Worm (Caenorhabditis elegans): ENCODE measurements around the gene F45H10.5.
A peak's percentile ranks its signal among the peaks of the same experiment; 100 is the strongest.

The F45H10.5 gene

DNA sequence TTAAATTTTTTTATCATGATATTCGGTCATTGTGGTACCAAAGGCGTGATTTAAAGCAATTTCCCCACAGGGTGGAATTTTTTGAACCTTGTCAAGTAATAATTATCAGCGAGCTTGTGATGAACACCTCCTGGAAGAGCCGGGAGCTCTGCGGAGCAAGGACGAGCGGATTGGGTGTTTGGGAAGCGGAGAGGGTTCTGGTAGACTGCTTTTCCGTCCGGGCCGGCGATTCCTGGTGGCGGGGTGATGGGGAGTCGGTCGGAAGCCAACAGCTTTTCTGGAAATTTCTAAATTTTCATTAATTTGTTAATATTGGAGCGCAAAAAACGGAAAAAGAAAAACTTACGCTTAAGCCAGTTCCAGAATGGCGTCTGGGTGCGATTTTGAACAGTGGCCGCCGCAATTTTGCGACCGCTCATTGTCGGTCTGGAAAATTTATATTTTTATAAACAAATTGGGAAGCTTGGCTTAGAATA lies 7.5 kb upstream of the F45H10.5 start, which contains the start of gene ndua-7:
Gene ndua-7 (minus strand): TSS at position 426 of the 476 bp plus-strand sequence.
- TF ChIP-seq snpc-4 (tag; optimal IDR thresholded peaks at IDR 0.05) (no peak), lin-32 (GFP tag; optimal IDR thresholded peaks at IDR 0.05) (no peak), drap-1 (GFP tag; optimal IDR thresholded peaks at IDR 0.05) (no peak), mab-5 (tag; optimal IDR thresholded peaks at IDR 0.05) (no peak), pha-4 (tag; optimal IDR thresholded peaks at IDR 0.05) (no peak), ces-1 (GFP tag; optimal IDR thresholded peaks at IDR 0.05) (no peak), tbx-8 (GFP tag; optimal IDR thresholded peaks at IDR 0.05) (no peak), nhr-2 (tag; optimal IDR thresholded peaks at IDR 0.05) (no peak), zip-8 (tag; optimal IDR thresholded peaks at IDR 0.05) (no peak), ceh-83 (GFP tag; optimal IDR thresholded peaks at IDR 0.05) (no peak), elt-3 (tag; optimal IDR thresholded peaks at IDR 0.05) (no peak), sem-2 (GFP tag; optimal IDR thresholded peaks at IDR 0.05) (no peak), mep-1 (tag; optimal IDR thresholded peaks at IDR 0.05) (no peak), sptf-1 (tag; optimal IDR thresholded peaks at IDR 0.05) (no peak), unc-62 (GFP tag; optimal IDR thresholded peaks at IDR 0.05) (no peak), nhr-12 (tag; optimal IDR thresholded peaks at IDR 0.05) (no peak)

DNA sequence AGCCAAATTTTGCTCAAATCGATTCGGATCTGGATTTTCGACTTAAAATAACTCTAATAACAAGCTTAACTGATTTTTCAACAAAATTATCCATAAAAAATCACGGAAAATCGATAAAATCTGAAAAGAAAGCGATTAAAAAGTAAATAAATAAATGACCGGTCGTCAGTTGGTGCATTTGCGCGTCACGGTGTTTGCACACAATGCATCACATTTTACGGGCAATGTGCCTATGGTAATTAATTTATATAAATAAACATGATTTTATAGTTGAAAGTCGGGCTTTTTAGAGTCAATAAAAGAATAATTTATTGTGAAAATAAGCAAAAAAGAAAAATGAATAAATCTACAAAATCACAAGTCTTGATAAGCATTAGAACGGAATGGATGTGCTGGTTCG lies 6.9 kb upstream of the F45H10.5 start:
- TF ChIP-seq pha-4 (tag; optimal IDR thresholded peaks at IDR 0.05) (peak; percentile 19), hlh-1 (tag; optimal IDR thresholded peaks at IDR 0.05) (no peak), lin-32 (GFP tag; optimal IDR thresholded peaks at IDR 0.05) (no peak), ces-1 (GFP tag; optimal IDR thresholded peaks at IDR 0.05) (peak; percentile 92), lin-13 (tag; optimal IDR thresholded peaks at IDR 0.05) (peak; percentile 3), lsy-2 (tag; optimal IDR thresholded peaks at IDR 0.05) (peak; percentile 54), mep-1 (tag; optimal IDR thresholded peaks at IDR 0.05) (peak; percentile 48)

DNA sequence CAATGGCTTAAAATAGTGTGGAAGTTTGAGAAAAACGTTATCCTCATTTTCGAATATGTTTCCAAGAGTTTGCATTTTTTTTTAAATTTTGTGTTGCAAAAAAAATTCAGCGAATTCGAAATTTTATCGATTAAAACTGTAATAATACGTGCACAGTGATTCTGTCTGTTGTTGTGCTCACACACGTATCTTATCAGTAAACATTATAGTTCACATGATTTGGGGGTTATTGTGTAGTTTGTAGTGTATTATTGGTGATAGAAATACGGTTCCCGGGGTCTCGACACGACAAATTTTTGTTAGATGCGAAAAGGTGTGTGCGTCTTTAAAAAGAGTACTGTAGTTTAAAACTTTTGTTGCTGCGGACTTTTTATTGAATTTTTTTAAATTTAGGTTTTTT lies 6.0 kb upstream of the F45H10.5 start, which contains the start of gene drr-1:
Gene drr-1 (minus strand): TSS at position 183 of the 400 bp plus-strand sequence.
- TF ChIP-seq M03D4.4 (tag; optimal IDR thresholded peaks at IDR 0.05) (no peak), sptf-1 (tag; optimal IDR thresholded peaks at IDR 0.05) (no peak), cnd-1 (tag; optimal IDR thresholded peaks at IDR 0.05) (no peak), unc-39 (tag; optimal IDR thresholded peaks at IDR 0.05) (no peak)

DNA sequence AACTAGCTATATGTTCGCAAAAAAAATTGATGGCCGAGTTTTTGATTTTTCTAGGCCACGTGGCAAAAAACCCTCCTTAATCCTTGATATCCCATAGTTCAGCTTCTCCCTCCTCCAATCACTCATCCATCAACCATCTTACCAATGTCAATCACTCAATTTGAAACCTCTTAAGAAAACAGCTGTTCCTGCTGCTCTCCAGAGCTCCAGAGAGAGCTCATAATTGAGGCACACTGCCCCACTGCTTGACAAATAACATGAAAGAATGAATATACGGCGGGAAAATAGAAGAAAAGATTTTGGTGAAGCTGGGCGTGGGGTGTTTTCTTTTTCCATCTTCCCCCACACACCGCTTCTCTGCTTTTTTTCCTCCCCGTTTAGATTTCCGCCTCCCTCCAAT lies 1.1 kb upstream of the F45H10.5 start:
- TF ChIP-seq unc-62 (GFP tag; optimal IDR thresholded peaks at IDR 0.05) (peak; percentile 99), hlh-1 (tag; optimal IDR thresholded peaks at IDR 0.05) (peak; percentile 91), lin-32 (GFP tag; optimal IDR thresholded peaks at IDR 0.05) (no peak)

DNA sequence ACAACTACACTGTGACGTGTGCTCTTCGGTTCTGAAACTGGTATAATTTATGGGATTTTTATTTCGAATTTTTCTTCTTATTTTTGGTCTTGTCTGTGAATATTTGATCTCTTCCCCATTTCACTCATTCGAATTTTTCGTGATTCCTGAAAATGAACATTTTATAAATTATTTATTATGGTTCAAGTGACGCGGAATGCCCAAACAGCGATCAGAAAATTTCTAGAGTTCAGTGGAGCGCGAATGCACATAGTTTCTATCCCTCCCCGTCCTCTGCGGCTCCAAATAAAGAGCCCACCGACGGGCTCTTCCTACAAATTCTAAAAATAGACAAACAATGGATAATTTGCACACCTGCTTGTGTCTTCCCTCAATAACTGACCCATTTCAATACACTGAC lies 2.0 kb downstream of the F45H10.5 start, which contains the start of gene F54F11.1:
Gene F54F11.1 (plus strand): TSS at position 301 of the 400 bp plus-strand sequence.
- TF ChIP-seq nhr-12 (tag; optimal IDR thresholded peaks at IDR 0.05) (no peak), zip-8 (tag; optimal IDR thresholded peaks at IDR 0.05) (no peak), elt-3 (tag; optimal IDR thresholded peaks at IDR 0.05) (no peak), nhr-76 (tag; optimal IDR thresholded peaks at IDR 0.05) (no peak), unc-39 (tag; optimal IDR thresholded peaks at IDR 0.05) (no peak), elt-1 (tag; optimal IDR thresholded peaks at IDR 0.05; ENCODE audit: borderline replicate concordance, insufficient read depth) (no peak), mls-2 (tag; optimal IDR thresholded peaks at IDR 0.05) (no peak), ceh-43 (GFP tag; optimal IDR thresholded peaks at IDR 0.05) (no peak), drap-1 (GFP tag; optimal IDR thresholded peaks at IDR 0.05) (no peak), flh-1 (GFP tag; optimal IDR thresholded peaks at IDR 0.05) (no peak)

DNA sequence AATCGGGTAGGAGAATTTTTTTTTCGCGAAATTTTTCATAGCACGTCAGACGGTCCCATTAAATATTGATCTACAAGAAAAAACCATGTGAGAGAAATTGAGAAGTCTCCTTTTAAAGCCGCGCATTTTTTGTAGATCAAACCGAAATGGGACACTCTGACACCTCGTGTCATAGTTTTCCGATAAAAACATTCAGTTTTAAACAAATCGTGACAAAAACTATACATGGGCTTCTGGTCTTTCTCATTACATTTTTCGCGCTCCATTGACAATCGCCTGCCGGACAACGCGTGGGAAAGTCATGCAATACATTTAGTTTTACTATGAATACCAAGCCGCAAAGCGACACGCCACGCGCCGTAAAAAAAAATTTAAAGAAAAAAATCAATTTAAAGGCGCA lies 3.7 kb downstream of the F45H10.5 start:
- no peak for TF ChIP-seq lsy-2 (tag; optimal IDR thresholded peaks at IDR 0.05)
- TF ChIP-seq blmp-1 (tag; optimal IDR thresholded peaks at IDR 0.05) = no peak

DNA sequence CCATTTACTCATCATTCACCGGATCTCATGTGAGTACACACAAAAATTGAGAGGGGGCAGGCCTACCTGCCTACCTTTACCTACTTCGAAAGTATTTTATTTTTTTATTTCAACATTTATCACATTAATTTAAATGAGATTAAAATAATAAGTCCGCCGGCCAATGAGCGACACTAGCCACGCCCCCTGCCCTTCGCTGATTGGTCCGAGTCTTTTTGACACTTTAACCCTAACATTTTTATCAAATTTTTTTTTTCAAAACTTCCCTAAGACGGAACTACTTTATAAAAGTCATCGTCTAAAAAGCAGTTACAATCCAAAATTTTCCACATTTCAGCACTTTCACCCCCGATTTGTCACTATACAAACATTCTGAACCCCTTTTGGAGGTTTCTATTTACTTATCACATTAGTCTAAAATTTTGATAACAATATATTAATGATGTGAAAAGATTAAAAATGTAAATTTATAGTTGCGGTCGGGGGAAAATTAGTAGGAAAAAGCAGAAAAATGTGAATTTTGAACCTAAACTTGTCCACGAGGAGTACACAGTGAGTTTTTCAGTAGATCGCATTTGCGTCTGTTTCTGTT lies 4.4 kb downstream of the F45H10.5 start:
- TF ChIP-seq tbx-8 (GFP tag; optimal IDR thresholded peaks at IDR 0.05) (no peak), ceh-43 (GFP tag; optimal IDR thresholded peaks at IDR 0.05) (no peak), zip-8 (tag; optimal IDR thresholded peaks at IDR 0.05) (no peak), nhr-28 (tag; optimal IDR thresholded peaks at IDR 0.05) (no peak), drap-1 (GFP tag; optimal IDR thresholded peaks at IDR 0.05) (no peak), ces-1 (GFP tag; optimal IDR thresholded peaks at IDR 0.05) (no peak), ceh-39 (tag; optimal IDR thresholded peaks at IDR 0.05) (no peak), pha-4 (tag; optimal IDR thresholded peaks at IDR 0.05) (no peak), nhr-12 (tag; optimal IDR thresholded peaks at IDR 0.05) (no peak), sptf-1 (tag; optimal IDR thresholded peaks at IDR 0.05) (no peak), lin-32 (GFP tag; optimal IDR thresholded peaks at IDR 0.05) (no peak), cnd-1 (tag; optimal IDR thresholded peaks at IDR 0.05) (no peak), elt-1 (tag; optimal IDR thresholded peaks at IDR 0.05; ENCODE audit: borderline replicate concordance, insufficient read depth) (no peak)
